Worm (Caenorhabditis elegans) whole organism, young adult: ENCODE data around the gene mai-2.
A peak's percentile ranks its signal among the peaks of the same experiment; 100 is the strongest.

Experiments
- F22D6.2 ChIP-seq: sonication (generic microtip); optimal IDR thresholded peaks from 2 replicates; lab custom pipeline; 2016; ENCODE audit warnings: mild to moderate bottlenecking, missing genetic modification characterization, missing compliant biosample characterization
- F33H1.4 ChIP-seq: fragments of 200-800 bp; sonication (Bioruptor generic); IDR thresholded peaks from 2 replicates; pipeline ENCODE4 v1.3.6; 2022; ENCODE audit warnings: missing genetic modification reagents, missing genetic modification characterization, missing compliant biosample characterization
- F49E8.2 ChIP-seq: sonication (generic microtip); optimal IDR thresholded peaks from 3 replicates; lab custom pipeline; 2017; ENCODE audit warnings: missing genetic modification characterization, mild to moderate bottlenecking, missing compliant biosample characterization, antibody characterized with exemption, moderate library complexity; ENCODE audit not compliant: insufficient read depth
- F55B11.4 ChIP-seq: sonication (generic microtip); optimal IDR thresholded peaks from 2 replicates; lab custom pipeline; 2016; ENCODE audit warnings: missing compliant biosample characterization, missing genetic modification characterization, borderline replicate concordance; ENCODE audit not compliant: insufficient read depth
- F57A8.1 ChIP-seq: fragments of 200-800 bp; sonication (Bioruptor generic); optimal IDR thresholded peaks from 2 replicates; lab custom pipeline; 2018; ENCODE audit warnings: mild to moderate bottlenecking, missing genetic modification characterization, moderate library complexity, missing compliant biosample characterization
- F57C9.4 ChIP-seq: sonication (generic microtip); optimal IDR thresholded peaks from 2 replicates; lab custom pipeline; 2017; ENCODE audit warnings: mild to moderate bottlenecking, missing genetic modification characterization, missing compliant biosample characterization
- T07F8.4 ChIP-seq: sonication (generic microtip); optimal IDR thresholded peaks from 2 replicates; lab custom pipeline; 2016; ENCODE audit warnings: mild to moderate bottlenecking, missing genetic modification characterization, moderate library complexity, missing compliant biosample characterization
- Y53G8AR.9 ChIP-seq: fragments of 200-800 bp; sonication (Bioruptor generic); conservative IDR thresholded peaks from 2 replicates; pipeline ENCODE4 v1.3.6; 2022; ENCODE audit warnings: missing genetic modification reagents, missing genetic modification characterization, missing compliant biosample characterization
- Y56A3A.18 ChIP-seq: fragments of 200-800 bp; sonication (Bioruptor generic); IDR thresholded peaks from 2 replicates; pipeline ENCODE4 v1.3.6; 2022; ENCODE audit warnings: missing genetic modification reagents, missing genetic modification characterization, missing compliant biosample characterization
- Y67H2A.10 ChIP-seq: fragments of 200-800 bp; sonication (Bioruptor generic); conservative IDR thresholded peaks from 2 replicates; pipeline ENCODE4 v1.3.6; 2022; ENCODE audit warnings: missing genetic modification reagents, missing genetic modification characterization, missing compliant biosample characterization
- Y79H2A.3 ChIP-seq: fragments of 200-800 bp; sonication (Bioruptor generic); conservative IDR thresholded peaks from 2 replicates; pipeline ENCODE4 v1.3.6; 2022; ENCODE audit warnings: missing genetic modification reagents, missing genetic modification characterization, missing compliant biosample characterization
- Y95B8A.8 ChIP-seq: fragments of 200-800 bp; sonication (Bioruptor generic); IDR thresholded peaks from 2 replicates; pipeline ENCODE4 v1.3.6; 2022; ENCODE audit warnings: missing genetic modification reagents, missing genetic modification characterization, missing compliant biosample characterization
- ama-1 ChIP-seq, 3 experiments: fragments of 150-350 bp in 1 of 3; sonication (generic microtip) in 2 of 3; optimal IDR thresholded peaks; 2 replicates each; lab custom pipeline; 2014 to 2018; ENCODE audit warnings: missing biosample characterization in 2 of 3, missing genetic modification characterization in 2 of 3, missing genetic modification reagents in 2 of 3
- aptf-3 ChIP-seq: fragments of 200-800 bp; sonication (Bioruptor generic); IDR thresholded peaks from 2 replicates; pipeline ENCODE4 v1.3.6; 2022; ENCODE audit warnings: missing genetic modification characterization, missing compliant biosample characterization
- atf-7 ChIP-seq: sonication (generic microtip); optimal IDR thresholded peaks from 2 replicates; lab custom pipeline; 2017; ENCODE audit warnings: mild to moderate bottlenecking, missing genetic modification characterization, missing compliant biosample characterization
- attf-5 ChIP-seq: fragments of 200-800 bp; sonication (Bioruptor generic); optimal IDR thresholded peaks from 2 replicates; lab custom pipeline; 2018; ENCODE audit warnings: mild to moderate bottlenecking, missing genetic modification characterization, missing compliant biosample characterization
- cebp-1 ChIP-seq, 2 experiments: fragments of 200-800 bp in 1 of 2; sonication (Bioruptor generic) in 1 of 2; sonication (generic microtip) in 1 of 2; IDR thresholded peaks in 1 of 2; optimal IDR thresholded peaks in 1 of 2; 2 replicates each; pipeline versions ENCODE4 v1.3.6 to Lab custom; 2017 to 2022; ENCODE audit warnings: missing compliant biosample characterization in 2 of 2, missing genetic modification characterization in 2 of 2, mild to moderate bottlenecking in 1 of 2, missing genetic modification reagents in 1 of 2, moderate library complexity in 1 of 2
- cebp-2 ChIP-seq: fragments of 200-800 bp; sonication (Bioruptor generic); IDR thresholded peaks from 2 replicates; pipeline ENCODE4 v1.3.6; 2022; ENCODE audit warnings: missing genetic modification characterization, missing compliant biosample characterization
- ceh-79 ChIP-seq: sonication (generic microtip); optimal IDR thresholded peaks from 2 replicates; lab custom pipeline; 2017; ENCODE audit warnings: mild to moderate bottlenecking, missing genetic modification characterization, missing compliant biosample characterization
- dox-1 ChIP-seq: fragments of 200-800 bp; sonication (Bioruptor generic); IDR thresholded peaks from 2 replicates; pipeline ENCODE4 v1.3.6; 2022; ENCODE audit warnings: missing genetic modification reagents, missing genetic modification characterization, missing compliant biosample characterization
- dpl-1 ChIP-seq: fragments of 150-350 bp; optimal IDR thresholded peaks from 2 replicates; lab custom pipeline; 2014; ENCODE audit warnings: missing biosample characterization, missing genetic modification reagents, missing genetic modification characterization
- ekl-4 ChIP-seq: fragments of 200-800 bp; sonication (Bioruptor generic); IDR thresholded peaks from 2 replicates; pipeline ENCODE4 v1.3.6; 2022; ENCODE audit warnings: missing genetic modification reagents, missing genetic modification characterization, missing compliant biosample characterization
- ets-4 ChIP-seq: fragments of 200-800 bp; sonication (Bioruptor generic); optimal IDR thresholded peaks from 2 replicates; lab custom pipeline; 2018; ENCODE audit warnings: mild to moderate bottlenecking, missing genetic modification characterization, missing compliant biosample characterization
- hlh-12 ChIP-seq: sonication (generic microtip); optimal IDR thresholded peaks from 2 replicates; lab custom pipeline; 2016; ENCODE audit warnings: missing genetic modification characterization, missing compliant biosample characterization
- hmg-20 ChIP-seq: fragments of 200-800 bp; sonication (Bioruptor generic); IDR thresholded peaks from 2 replicates; pipeline ENCODE4 v1.3.6; 2022; ENCODE audit warnings: missing genetic modification reagents, missing genetic modification characterization, missing compliant biosample characterization
- hrde-1 ChIP-seq: sonication (generic microtip); optimal IDR thresholded peaks from 2 replicates; lab custom pipeline; 2016; ENCODE audit warnings: missing genetic modification characterization, mild to moderate bottlenecking, missing compliant biosample characterization, moderate library complexity, missing genotype, missing genetic modification reagents, borderline replicate concordance
- hsf-1 ChIP-seq: fragments of 200-800 bp; sonication (Bioruptor generic); IDR thresholded peaks from 2 replicates; pipeline ENCODE4 v1.3.6; 2022; ENCODE audit warnings: missing genetic modification reagents, missing genetic modification characterization, missing compliant biosample characterization
- let-526 ChIP-seq: fragments of 200-800 bp; sonication (Bioruptor generic); IDR thresholded peaks from 2 replicates; pipeline ENCODE4 v1.3.6; 2022; ENCODE audit warnings: missing genetic modification reagents, missing genetic modification characterization, missing compliant biosample characterization
- lin-35 ChIP-seq, 3 experiments: fragments of 150-350 bp in 2 of 3; sonication (generic microtip) in 1 of 3; optimal IDR thresholded peaks; 2 replicates each; lab custom pipeline; 2014 to 2018; ENCODE audit warnings: missing biosample characterization in 3 of 3, missing genetic modification characterization in 3 of 3, missing genetic modification reagents in 3 of 3
- madf-3 ChIP-seq: fragments of 200-800 bp; sonication (Bioruptor generic); IDR thresholded peaks from 2 replicates; pipeline ENCODE4 v1.3.6; 2022; ENCODE audit warnings: missing genetic modification reagents, missing genetic modification characterization, missing compliant biosample characterization
- mcd-1 ChIP-seq: fragments of 200-800 bp; sonication (Bioruptor generic); IDR thresholded peaks from 2 replicates; pipeline ENCODE4 v1.3.6; 2022; ENCODE audit warnings: missing genetic modification reagents, missing genetic modification characterization, missing compliant biosample characterization
- mel-28 ChIP-seq: sonication (generic microtip); optimal IDR thresholded peaks from 2 replicates; lab custom pipeline; 2016; ENCODE audit warnings: borderline replicate concordance, mild to moderate bottlenecking, missing genetic modification characterization, missing compliant biosample characterization
- nfya-1 ChIP-seq: sonication (generic microtip); optimal IDR thresholded peaks from 2 replicates; lab custom pipeline; 2017; ENCODE audit warnings: antibody characterized with exemption, missing compliant biosample characterization, missing genetic modification characterization, borderline replicate concordance; ENCODE audit not compliant: insufficient read depth
- nfyb-1 ChIP-seq: fragments of 200-800 bp; sonication (Bioruptor generic); IDR thresholded peaks from 2 replicates; pipeline ENCODE4 v1.3.6; 2022; ENCODE audit warnings: missing genetic modification reagents, missing genetic modification characterization, missing compliant biosample characterization
- nhr-179 ChIP-seq: sonication (generic microtip); optimal IDR thresholded peaks from 2 replicates; lab custom pipeline; 2016; ENCODE audit warnings: mild to moderate bottlenecking, missing genetic modification characterization, missing compliant biosample characterization
- nhr-90 ChIP-seq: sonication (generic microtip); optimal IDR thresholded peaks from 2 replicates; lab custom pipeline; 2016; ENCODE audit warnings: missing genotype, mild to moderate bottlenecking, missing genetic modification characterization, missing compliant biosample characterization
- rcor-1 ChIP-seq: fragments of 200-800 bp; sonication (Bioruptor generic); IDR thresholded peaks from 2 replicates; pipeline ENCODE4 v1.3.6; 2022; ENCODE audit warnings: missing genetic modification reagents, missing genetic modification characterization, missing compliant biosample characterization
- rpc-1 ChIP-seq, 2 experiments: fragments of 150-350 bp in 1 of 2; sonication (generic microtip) in 1 of 2; optimal IDR thresholded peaks; 2 replicates each; lab custom pipeline; 2014 to 2018; ENCODE audit warnings: missing biosample characterization in 1 of 2, missing genetic modification characterization in 1 of 2, missing genetic modification reagents in 1 of 2, missing genotype in 1 of 2
- snpc-1.1 ChIP-seq: sonication (generic microtip); optimal IDR thresholded peaks from 2 replicates; lab custom pipeline; 2017; ENCODE audit warnings: missing genetic modification characterization, mild to moderate bottlenecking, missing compliant biosample characterization, antibody characterized with exemption, moderate library complexity, missing genotype, missing genetic modification reagents; ENCODE audit not compliant: insufficient read depth
- somi-1 ChIP-seq: fragments of 200-800 bp; sonication (Bioruptor generic); optimal IDR thresholded peaks from 2 replicates; lab custom pipeline; 2018; ENCODE audit warnings: mild to moderate bottlenecking, missing genetic modification characterization, missing compliant biosample characterization
- tbx-9 ChIP-seq: sonication (generic microtip); optimal IDR thresholded peaks from 2 replicates; lab custom pipeline; 2016; ENCODE audit warnings: borderline replicate concordance, missing genetic modification characterization, inconsistent platforms, missing compliant biosample characterization
- tlf-1 ChIP-seq: fragments of 200-800 bp; sonication (Bioruptor generic); optimal IDR thresholded peaks from 2 replicates; lab custom pipeline; 2018; ENCODE audit warnings: mild to moderate bottlenecking, missing genetic modification characterization, missing compliant biosample characterization
- ztf-22 ChIP-seq: fragments of 200-800 bp; sonication (Bioruptor generic); optimal IDR thresholded peaks from 2 replicates; lab custom pipeline; 2018; ENCODE audit warnings: mild to moderate bottlenecking, missing genetic modification characterization, moderate library complexity, missing compliant biosample characterization
- ztf-25 ChIP-seq: fragments of 200-800 bp; sonication (Bioruptor generic); IDR thresholded peaks from 2 replicates; pipeline ENCODE4 v1.3.6; 2022; ENCODE audit warnings: missing genetic modification reagents, missing genetic modification characterization, missing compliant biosample characterization
- ztf-26 ChIP-seq: sonication (generic microtip); optimal IDR thresholded peaks from 2 replicates; lab custom pipeline; 2017; ENCODE audit warnings: missing genetic modification characterization, missing compliant biosample characterization
- ztf-28 ChIP-seq: fragments of 200-800 bp; sonication (Bioruptor generic); IDR thresholded peaks from 2 replicates; pipeline ENCODE4 v1.3.6; 2022; ENCODE audit warnings: missing genetic modification reagents, missing genetic modification characterization, missing compliant biosample characterization

mai-2 gene

DNA sequence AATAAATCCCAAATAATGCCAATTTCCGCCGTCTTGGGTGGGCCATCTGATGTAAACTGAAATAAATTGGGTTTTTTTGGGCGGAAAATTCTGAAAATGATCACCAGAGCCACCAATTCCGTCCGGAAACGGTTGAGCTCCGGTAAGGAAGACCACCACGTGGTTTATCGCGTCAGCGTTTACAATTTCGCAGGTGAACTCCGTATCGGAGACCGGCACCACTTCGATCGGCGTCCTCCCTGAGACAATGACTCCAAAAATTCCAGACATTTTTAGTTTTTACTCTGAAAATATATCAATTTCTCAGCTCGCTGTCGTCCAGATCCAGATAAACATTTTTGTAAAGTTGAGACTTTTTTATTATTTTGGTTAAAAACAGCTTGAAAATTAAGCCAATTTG is 49.1 kb upstream of the mai-2 start, which contains the start of gene F42A6.6 (continued):
- TF ChIP-seq hrde-1 (tag; lab: Kevin White, UChicago) (peak; percentile 92), T07F8.4 (tag; lab: Kevin White, UChicago) (no peak), mcd-1 (peak; percentile 67), dox-1 (GFP tag; lab: Robert Waterston, UW) (no peak), F57A8.1 (GFP tag; lab: Kevin White, UChicago) (no peak), ceh-79 (tag; lab: Kevin White, UChicago) (peak; percentile 92), nhr-179 (tag; lab: Kevin White, UChicago) (peak; percentile 14), snpc-1.1 (no peak), Y79H2A.3 (GFP tag; lab: Robert Waterston, UW) (peak; percentile 92), Y56A3A.18 (GFP tag; lab: Robert Waterston, UW) (peak; percentile 83; the same call in 1 of the 2 replicates), rpc-1 (optimal IDR thresholded peaks at IDR 0.05; lab: Kevin White, UChicago) (no peak), rpc-1 (tag; optimal IDR thresholded peaks at IDR 0.05; lab: Kevin White, UChicago) (peak; percentile 10), hmg-20 (GFP tag; lab: Robert Waterston, UW) (0 out of 2 replicates have a peak, but pooled peaks have one; percentile 39), F55B11.4 (tag; lab: Kevin White, UChicago) (no peak), hsf-1 (no peak; the same call in 1 of the 2 replicates), tbx-9 (peak; percentile 15), nfyb-1 (GFP tag; lab: Robert Waterston, UW) (peak; percentile 82), ama-1 (optimal IDR thresholded peaks at IDR 0.05; lab: Kevin White, UChicago) (no peak), ama-1 (GFP tag; optimal IDR thresholded peaks at IDR 0.05; lab: Kevin White, UChicago) (peak; percentile 16 to 77), F49E8.2 (peak; percentile 96), attf-5 (GFP tag; lab: Kevin White, UChicago) (peak; percentile 42), tlf-1 (GFP tag; lab: Kevin White, UChicago) (peak; percentile 86), ztf-26 (tag; lab: Kevin White, UChicago) (peak; percentile 25), Y95B8A.8 (no peak; the same call in 1 of the 2 replicates), ztf-22 (GFP tag; lab: Kevin White, UChicago) (peak; percentile 23), lin-35 (GFP tag; optimal IDR thresholded peaks at IDR 0.05; lab: Kevin White, UChicago) (peak in 2 of 3 experiments; percentile 12 to 43), F22D6.2 (tag; lab: Kevin White, UChicago) (no peak), nhr-90 (peak; percentile 40), somi-1 (GFP tag; lab: Kevin White, UChicago) (peak; percentile 72), cebp-1 (GFP tag; IDR thresholded peaks at IDR 0.05; lab: Robert Waterston, UW) (no peak), cebp-1 (tag; optimal IDR thresholded peaks at IDR 0.05; lab: Kevin White, UChicago) (peak; percentile 72), aptf-3 (peak; percentile 92), hlh-12 (tag; lab: Kevin White, UChicago) (no peak), madf-3 (GFP tag; lab: Robert Waterston, UW) (peak; percentile 84), F57C9.4 (tag; lab: Kevin White, UChicago) (peak; percentile 66), F33H1.4 (peak; percentile 67), ets-4 (GFP tag; lab: Kevin White, UChicago) (peak; percentile 22), Y53G8AR.9 (GFP tag; lab: Robert Waterston, UW) (peak; percentile 94), nfya-1 (tag; lab: Kevin White, UChicago) (no peak), dpl-1 (no peak), rcor-1 (GFP tag; lab: Robert Waterston, UW) (peak; percentile 75), atf-7 (tag; lab: Kevin White, UChicago) (peak; percentile 78), ekl-4 (peak; percentile 86), let-526 (peak; percentile 46; the same call in 1 of the 2 replicates), ztf-28 (0 out of 2 replicates have a peak, but pooled peaks have one; percentile 42), ztf-25 (GFP tag; lab: Robert Waterston, UW) (0 out of 2 replicates have a peak, but pooled peaks have one; percentile 53), cebp-2 (GFP tag; lab: Robert Waterston, UW) (peak; percentile 82), mel-28 (tag; lab: Kevin White, UChicago) (peak; percentile 41), Y67H2A.10 (GFP tag; lab: Robert Waterston, UW) (no peak)
